Fruit fly (Drosophila melanogaster) whole organism, prepupa: Measurements from ENCODE around the gene Sry-beta.
A peak's percentile ranks its signal among the peaks of the same experiment; 100 is the strongest.

ENCODE experiments used
- Blimp-1 ChIP-seq: fragments of 200-800 bp; sonication (Bioruptor generic); optimal IDR thresholded peaks from 3 replicates; lab custom pipeline; 2017; ENCODE audit warnings: missing biosample characterization, missing genetic modification characterization, mild to moderate bottlenecking, moderate library complexity, missing genetic modification reagents
- CG10631 ChIP-seq: fragments of 200-800 bp; sonication (Bioruptor generic); optimal IDR thresholded peaks from 2 replicates; lab custom pipeline; 2016; ENCODE audit warnings: missing biosample characterization, missing genetic modification characterization
- CG1621 ChIP-seq: fragments of 200-800 bp; sonication (Bioruptor generic); optimal IDR thresholded peaks from 3 replicates; lab custom pipeline; 2018; ENCODE audit warnings: missing biosample characterization, mild to moderate bottlenecking, missing genetic modification characterization
- CG16779 ChIP-seq: fragments of 200-800 bp; sonication (Bioruptor generic); optimal IDR thresholded peaks from 3 replicates; lab custom pipeline; 2017; ENCODE audit warnings: missing biosample characterization, mild to moderate bottlenecking, missing genetic modification characterization
- CG3032 ChIP-seq: fragments of 200-800 bp; optimal IDR thresholded peaks from 2 replicates; lab custom pipeline; 2019; ENCODE audit warnings: missing biosample characterization, mild to moderate bottlenecking, missing genetic modification characterization, moderate library complexity
- CG3919 ChIP-seq: fragments of 200-800 bp; sonication (Bioruptor generic); optimal IDR thresholded peaks from 3 replicates; lab custom pipeline; 2016; ENCODE audit warnings: missing biosample characterization, missing genetic modification characterization
- CG6163 ChIP-seq: fragments of 200-800 bp; sonication (Bioruptor generic); IDR thresholded peaks from 3 replicates; pipeline ENCODE4 v1.3.6; 2022; ENCODE audit warnings: missing biosample characterization, missing genetic modification characterization
- CG6276 ChIP-seq: fragments of 200-800 bp; sonication (Bioruptor generic); optimal IDR thresholded peaks from 2 replicates; lab custom pipeline; 2017; ENCODE audit warnings: missing biosample characterization, mild to moderate bottlenecking, missing genetic modification characterization
- CG6792 ChIP-seq: fragments of 200-800 bp; sonication (Bioruptor generic); optimal IDR thresholded peaks from 3 replicates; lab custom pipeline; 2016; ENCODE audit warnings: missing biosample characterization, missing genetic modification characterization
- CG6808 ChIP-seq: fragments of 200-800 bp; sonication (Bioruptor generic); optimal IDR thresholded peaks from 3 replicates; lab custom pipeline; 2017; ENCODE audit warnings: missing biosample characterization, missing genetic modification characterization, mild to moderate bottlenecking, moderate library complexity, missing genetic modification reagents
- CG6854 ChIP-seq: fragments of 200-800 bp; sonication (Bioruptor generic); optimal IDR thresholded peaks from 2 replicates; lab custom pipeline; 2017; ENCODE audit warnings: missing biosample characterization, mild to moderate bottlenecking, missing genetic modification characterization
- CG7368 ChIP-seq: fragments of 200-800 bp; sonication (Bioruptor generic); optimal IDR thresholded peaks from 3 replicates; lab custom pipeline; 2016; ENCODE audit warnings: missing biosample characterization, missing genetic modification characterization
- CG8119 ChIP-seq: fragments of 200-800 bp; sonication (Bioruptor generic); IDR thresholded peaks from 3 replicates; pipeline ENCODE4 v1.3.6; 2022; ENCODE audit warnings: missing biosample characterization, missing genetic modification characterization
- CG8632 ChIP-seq: fragments of 200-800 bp; sonication (Bioruptor generic); optimal IDR thresholded peaks from 3 replicates; lab custom pipeline; 2016; ENCODE audit warnings: missing biosample characterization, missing genetic modification characterization
- CG9139 ChIP-seq: fragments of 200-800 bp; sonication (Bioruptor generic); optimal IDR thresholded peaks from 3 replicates; lab custom pipeline; 2017; ENCODE audit warnings: missing biosample characterization, mild to moderate bottlenecking, missing genetic modification characterization
- Eip75B ChIP-seq: fragments of 200-800 bp; sonication (Bioruptor generic); optimal IDR thresholded peaks from 3 replicates; lab custom pipeline; 2016; ENCODE audit warnings: missing biosample characterization, missing genetic modification characterization
- Eip78C ChIP-seq: fragments of 200-800 bp; sonication (Bioruptor generic); peaks from one replicate; lab custom pipeline; 2016; ENCODE audit warnings: missing biosample characterization, missing genetic modification characterization
- Eip93F ChIP-seq: fragments of 200-800 bp; sonication (Bioruptor generic); optimal IDR thresholded peaks from 2 replicates; lab custom pipeline; 2016; ENCODE audit warnings: missing biosample characterization, mild to moderate bottlenecking, missing genetic modification characterization
- Ets21C ChIP-seq: fragments of 200-800 bp; sonication (Bioruptor generic); optimal IDR thresholded peaks from 3 replicates; lab custom pipeline; 2016; ENCODE audit warnings: missing biosample characterization, missing genetic modification characterization
- Ets96B ChIP-seq: fragments of 200-800 bp; optimal IDR thresholded peaks from 2 replicates; lab custom pipeline; 2019; ENCODE audit warnings: missing biosample characterization, mild to moderate bottlenecking, missing genetic modification characterization, moderate library complexity
- Gug ChIP-seq: fragments of 200-800 bp; sonication (Bioruptor generic); IDR thresholded peaks from 2 replicates; pipeline ENCODE4 v1.3.6; 2022; ENCODE audit warnings: missing biosample characterization, missing genetic modification characterization
- OdsH ChIP-seq: fragments of 200-800 bp; sonication (Bioruptor generic); optimal IDR thresholded peaks from 3 replicates; lab custom pipeline; 2016; ENCODE audit warnings: missing biosample characterization, missing genetic modification characterization
- Sox102F ChIP-seq: fragments of 200-800 bp; sonication (Bioruptor generic); optimal IDR thresholded peaks from 2 replicates; lab custom pipeline; 2016; ENCODE audit warnings: missing biosample characterization, mild to moderate bottlenecking, missing genetic modification characterization
- Sox15 ChIP-seq: fragments of 200-800 bp; sonication (Bioruptor generic); optimal IDR thresholded peaks from 3 replicates; lab custom pipeline; 2016; ENCODE audit warnings: missing biosample characterization, missing genetic modification characterization
- achi ChIP-seq: fragments of 200-800 bp; sonication (Bioruptor generic); optimal IDR thresholded peaks from 3 replicates; lab custom pipeline; 2016; ENCODE audit warnings: missing biosample characterization, missing genetic modification characterization
- acj6 ChIP-seq: fragments of 200-800 bp; sonication (Bioruptor generic); optimal IDR thresholded peaks from 3 replicates; lab custom pipeline; 2016; ENCODE audit warnings: missing biosample characterization, missing genetic modification characterization
- dac ChIP-seq: fragments of 200-800 bp; sonication (Bioruptor generic); optimal IDR thresholded peaks from 2 replicates; lab custom pipeline; 2017; ENCODE audit warnings: missing biosample characterization, mild to moderate bottlenecking, missing genetic modification characterization
- dsx ChIP-seq: fragments of 200-800 bp; optimal IDR thresholded peaks from 3 replicates; lab custom pipeline; 2019; ENCODE audit warnings: missing biosample characterization, mild to moderate bottlenecking, missing genetic modification characterization, moderate library complexity; ENCODE audit not compliant: poor library complexity, severe bottlenecking
- eg ChIP-seq: fragments of 200-800 bp; sonication (Bioruptor generic); IDR thresholded peaks from 3 replicates; pipeline ENCODE4 v1.3.6; 2022; ENCODE audit warnings: missing biosample characterization, missing genetic modification characterization
- esn ChIP-seq: fragments of 200-800 bp; sonication (Bioruptor generic); optimal IDR thresholded peaks from 2 replicates; lab custom pipeline; 2016; ENCODE audit warnings: missing biosample characterization, mild to moderate bottlenecking, missing genetic modification characterization, moderate library complexity
- fd59A ChIP-seq: fragments of 200-800 bp; sonication (Bioruptor generic); optimal IDR thresholded peaks from 2 replicates; lab custom pipeline; 2017; ENCODE audit warnings: missing biosample characterization, mild to moderate bottlenecking, missing genetic modification characterization, missing genetic modification reagents
- fd85E ChIP-seq: fragments of 200-800 bp; sonication (Bioruptor generic); optimal IDR thresholded peaks from 3 replicates; lab custom pipeline; 2016; ENCODE audit warnings: missing biosample characterization, missing genetic modification characterization
- fkh ChIP-seq: fragments of 200-800 bp; sonication (Bioruptor generic); optimal IDR thresholded peaks from 3 replicates; lab custom pipeline; 2017; ENCODE audit warnings: missing biosample characterization, mild to moderate bottlenecking, missing genetic modification characterization, moderate library complexity
- lz ChIP-seq: fragments of 200-800 bp; sonication (Bioruptor generic); optimal IDR thresholded peaks from 3 replicates; lab custom pipeline; 2016; ENCODE audit warnings: missing biosample characterization, missing genetic modification characterization
- pdm3 ChIP-seq: fragments of 200-800 bp; sonication (Bioruptor generic); optimal IDR thresholded peaks from 3 replicates; lab custom pipeline; 2016; ENCODE audit warnings: missing biosample characterization, missing genetic modification characterization
- ss ChIP-seq, 2 experiments: fragments of 200-800 bp; sonication (Bioruptor generic); optimal IDR thresholded peaks; 2 replicates in 1 of 2; 3 replicates in 1 of 2; lab custom pipeline; 2017 to 2018; ENCODE audit warnings: mild to moderate bottlenecking in 2 of 2, missing biosample characterization in 2 of 2, missing genetic modification characterization in 2 of 2, moderate library complexity in 1 of 2
- vri ChIP-seq: fragments of 200-800 bp; sonication (Bioruptor generic); optimal IDR thresholded peaks from 3 replicates; lab custom pipeline; 2016; ENCODE audit warnings: missing biosample characterization, mild to moderate bottlenecking, missing genetic modification characterization

Gene Sry-beta

dm6 chr3R:30058057-30058868, 18.7 kb downstream of the Sry-beta start, which contains the start of gene sima (continued):
- TF ChIP-seq acj6 = peak; percentile 6
- TF ChIP-seq Gug (GFP tag; lab: Robert Waterston, UW) = 0 out of 2 replicates have a peak, but pooled peaks have one; percentile 23
- peak; percentile 48 for TF ChIP-seq vri (GFP tag; lab: Kevin White, UChicago)
- TF ChIP-seq Sox15 (GFP tag; lab: Kevin White, UChicago) = no peak
- TF ChIP-seq Sox102F (GFP tag; lab: Kevin White, UChicago) = no peak
- no peak for TF ChIP-seq CG6792 (GFP tag; lab: Kevin White, UChicago)
- peak; percentile 42 for TF ChIP-seq pdm3
- TF ChIP-seq CG16779 = no peak
- TF ChIP-seq lz (GFP tag; lab: Kevin White, UChicago) = peak; percentile 41
- no peak for TF ChIP-seq CG8119 (GFP tag; lab: Robert Waterston, UW)
- TF ChIP-seq OdsH (GFP tag; lab: Kevin White, UChicago) = peak; percentile 43
- TF ChIP-seq eg = peak; percentile 36; the same call in 1 of the 3 replicates
- TF ChIP-seq Eip93F (GFP tag; lab: Kevin White, UChicago) = no peak
- TF ChIP-seq CG3919 (GFP tag; lab: Kevin White, UChicago) = peak; percentile 41
- no peak for TF ChIP-seq Eip75B (GFP tag; lab: Kevin White, UChicago)
- peak; percentile 19 for TF ChIP-seq esn (GFP tag; lab: Kevin White, UChicago)
- TF ChIP-seq Eip78C (GFP tag; lab: Kevin White, UChicago) = peak; percentile 77
- TF ChIP-seq fd59A (GFP tag; lab: Kevin White, UChicago) = no peak
- TF ChIP-seq CG8632 = no peak
- TF ChIP-seq dac (GFP tag; lab: Kevin White, UChicago) = no peak
- TF ChIP-seq CG6854 (GFP tag; lab: Kevin White, UChicago) = peak; percentile 58
- TF ChIP-seq CG7368 (GFP tag; lab: Kevin White, UChicago) = peak; percentile 11
- TF ChIP-seq achi (GFP tag; lab: Kevin White, UChicago) = peak; percentile 2
- peak; percentile 28 for TF ChIP-seq CG9139 (GFP tag; lab: Kevin White, UChicago)

DNA sequence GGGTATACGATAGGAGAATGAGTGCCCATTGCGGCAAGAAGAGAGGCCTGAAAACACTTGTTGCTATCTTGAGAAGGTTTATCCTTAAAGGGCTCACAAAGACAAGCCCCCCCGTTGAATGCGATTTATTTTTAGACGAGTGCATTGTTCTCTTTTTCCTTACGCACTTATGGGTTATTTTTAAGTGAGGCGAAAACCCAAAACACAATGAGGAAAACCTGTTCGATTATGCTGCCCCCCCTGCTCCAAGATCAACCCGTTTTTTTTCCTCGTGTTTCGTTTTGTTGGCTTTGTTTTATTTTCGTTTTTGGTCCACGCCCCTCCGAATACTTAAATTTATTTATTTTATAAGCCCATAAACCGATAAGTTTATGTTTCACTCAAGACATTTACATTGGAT, 20.4 kb downstream of the Sry-beta start:
- TF ChIP-seq ss (GFP tag; optimal IDR thresholded peaks at IDR 0.05; lab: Kevin White, UChicago) (peak in 1 of 2 experiments; percentile 7), CG3032 (tag; lab: Kevin White, UChicago) (no peak), CG10631 (GFP tag; lab: Kevin White, UChicago) (no peak), Blimp-1 (no peak), vri (GFP tag; lab: Kevin White, UChicago) (no peak), dsx (GFP tag; lab: Kevin White, UChicago) (peak; percentile 49), Ets96B (no peak), Ets21C (GFP tag; lab: Kevin White, UChicago) (no peak), CG6163 (GFP tag; lab: Robert Waterston, UW) (no peak), CG3919 (GFP tag; lab: Kevin White, UChicago) (no peak), Eip78C (GFP tag; lab: Kevin White, UChicago) (peak; percentile 57), CG6276 (GFP tag; lab: Kevin White, UChicago) (no peak), CG6808 (GFP tag; lab: Kevin White, UChicago) (no peak), acj6 (no peak), fd85E (no peak), eg (no peak)

DNA sequence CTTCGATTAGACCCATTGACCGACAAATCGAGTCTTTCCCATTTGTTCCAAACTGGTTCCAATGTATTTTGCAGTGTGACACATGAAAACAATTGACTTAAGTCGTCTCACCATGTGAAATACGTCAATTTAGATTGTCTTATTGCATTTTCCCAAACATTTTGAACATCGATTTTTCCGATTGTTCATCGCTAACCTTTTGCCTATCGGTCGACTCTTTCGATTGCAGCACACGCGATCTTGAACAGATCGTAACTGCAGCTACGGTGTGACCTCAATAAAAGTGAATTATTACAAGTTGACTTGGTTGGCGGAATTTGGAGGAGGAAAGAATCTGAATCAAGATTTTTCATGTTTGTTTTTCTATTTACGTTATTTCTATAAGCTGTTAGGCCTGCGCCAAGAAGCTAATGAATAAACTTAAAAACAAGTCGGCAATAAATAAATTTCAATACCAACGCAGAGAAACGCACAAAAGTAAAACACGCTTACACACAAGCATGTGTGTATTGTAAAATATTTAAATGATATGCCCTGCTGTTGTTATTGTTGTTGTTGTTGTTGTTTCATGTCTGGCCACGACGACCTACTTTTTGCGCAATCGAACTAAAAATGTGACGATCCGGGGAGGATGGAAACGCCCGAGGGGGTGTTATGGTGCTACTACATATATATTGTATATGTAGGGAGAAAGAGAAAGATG, 21.1 kb downstream of the Sry-beta start:
- no peak for TF ChIP-seq CG1621 (tag; lab: Kevin White, UChicago)
- peak; percentile 56 for TF ChIP-seq fkh (GFP tag; lab: Kevin White, UChicago)
